Worm (Caenorhabditis elegans): ENCODE data around the gene H42K12.3.

The H42K12.3 gene

DNA sequence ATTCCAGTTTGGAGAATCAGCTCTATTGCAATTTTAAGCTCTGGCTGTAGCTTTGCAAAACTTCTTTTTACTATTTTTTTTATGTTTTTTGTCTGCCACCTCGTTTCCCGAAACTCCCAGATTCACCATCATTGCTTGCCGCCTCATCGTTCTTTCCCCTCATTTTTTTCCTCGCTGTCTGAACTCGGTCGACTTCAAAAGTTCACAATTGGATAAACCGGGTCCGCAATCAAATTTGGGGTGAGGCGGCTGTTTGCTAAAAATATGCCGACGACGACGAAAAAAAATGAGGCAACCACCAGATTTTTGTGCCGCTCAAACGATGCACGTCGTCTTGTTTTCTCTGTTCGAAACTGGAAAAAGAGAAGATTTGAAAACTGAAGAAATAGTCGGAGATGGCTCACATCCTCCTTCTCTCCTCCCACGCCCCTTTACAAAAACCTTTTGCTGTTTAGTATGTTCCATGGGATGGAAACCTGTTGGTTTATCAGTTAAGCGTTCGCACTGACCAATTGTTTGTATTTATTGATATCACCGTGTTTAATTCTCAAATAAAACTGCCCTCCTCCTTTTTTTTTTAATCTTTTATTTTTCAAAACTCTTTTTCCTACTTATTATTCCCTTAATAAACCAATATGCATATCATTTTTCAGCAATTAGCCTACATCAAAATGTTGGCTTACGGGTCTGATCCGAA is 16.4 kb upstream of the H42K12.3 start, which contains the start of gene dop-4:
dop-4 (plus strand) TSS at position 647 of the 697 bp plus-strand sequence.
- TF ChIP-seq elt-1 (tag; optimal IDR thresholded peaks at IDR 0.05), result no peak
- no peak for TF ChIP-seq nhr-11 (tag; optimal IDR thresholded peaks at IDR 0.05)
- no peak for TF ChIP-seq unc-55 (GFP tag; optimal IDR thresholded peaks at IDR 0.05)
- no peak for TF ChIP-seq lin-39 (tag; optimal IDR thresholded peaks at IDR 0.05)
- TF ChIP-seq sma-3 (GFP tag; optimal IDR thresholded peaks at IDR 0.05), result no peak
- TF ChIP-seq sma-9 (GFP tag; optimal IDR thresholded peaks at IDR 0.05), result peak; percentile 7
- TF ChIP-seq sma-9 (tag; optimal IDR thresholded peaks at IDR 0.05), result no peak

DNA sequence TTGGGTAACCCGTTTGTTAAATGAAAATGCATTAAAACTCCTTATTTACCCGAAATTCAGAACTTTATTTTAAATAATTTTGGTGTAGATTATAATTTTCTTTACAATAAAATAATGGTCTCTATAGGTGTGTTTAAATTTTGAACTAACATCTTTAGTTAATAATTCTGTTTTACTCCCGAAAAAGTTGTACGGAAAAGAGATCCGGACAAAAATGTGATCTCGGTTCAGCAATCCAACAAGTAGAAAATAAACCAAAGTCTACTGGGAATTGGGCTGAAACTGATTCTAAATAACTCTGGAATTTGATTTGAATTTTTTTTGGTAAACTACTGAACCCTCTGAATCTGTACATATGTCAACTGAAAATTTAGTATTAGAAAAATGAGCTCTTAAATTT is 15.5 kb upstream of the H42K12.3 start:
- TF ChIP-seq mdl-1 (tag; optimal IDR thresholded peaks at IDR 0.05) (no peak), elt-1 (tag; optimal IDR thresholded peaks at IDR 0.05) (no peak), alr-1 (tag; optimal IDR thresholded peaks at IDR 0.05) (no peak), nhr-129 (tag; optimal IDR thresholded peaks at IDR 0.05) (no peak), ztf-1 (GFP tag; conservative IDR thresholded peaks at IDR 0.05) (no peak), Y55F3AM.14 (GFP tag; optimal IDR thresholded peaks at IDR 0.05) (no peak), ama-1 (optimal IDR thresholded peaks at IDR 0.05) (no peak), nhr-10 (tag; optimal IDR thresholded peaks at IDR 0.05) (no peak), peb-1 (tag; optimal IDR thresholded peaks at IDR 0.05) (no peak), elt-3 (tag; optimal IDR thresholded peaks at IDR 0.05) (no peak), nhr-23 (tag; optimal IDR thresholded peaks at IDR 0.05) (no peak), lin-39 (tag; optimal IDR thresholded peaks at IDR 0.05) (no peak), aly-2 (tag; optimal IDR thresholded peaks at IDR 0.05) (no peak), nhr-21 (tag; optimal IDR thresholded peaks at IDR 0.05) (no peak), zag-1 (tag; optimal IDR thresholded peaks at IDR 0.05) (no peak)

DNA sequence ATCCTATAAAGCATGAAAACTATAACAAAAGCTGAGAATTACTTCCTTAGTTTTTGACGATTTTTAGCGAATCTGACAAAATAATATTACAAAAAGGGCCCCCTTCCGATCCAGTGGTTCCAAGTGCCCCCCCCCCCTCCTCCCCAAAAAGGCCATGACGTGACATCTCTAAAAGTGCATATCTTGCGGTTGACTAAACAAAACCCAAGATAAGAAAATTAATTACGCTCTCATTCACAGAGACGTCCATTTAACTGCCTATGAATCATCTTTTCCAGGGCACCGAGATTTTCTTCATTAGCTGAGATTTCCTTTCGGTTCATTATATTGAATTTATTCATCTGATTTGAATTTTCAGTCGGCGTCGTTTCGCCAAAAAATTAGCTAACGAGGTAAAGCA is 11.3 kb upstream of the H42K12.3 start, which contains the start of gene inso-1:
inso-1 (plus strand) TSS at position 301 of the 400 bp plus-strand sequence.
- TF ChIP-seq nhr-11 (tag; optimal IDR thresholded peaks at IDR 0.05) (no peak), nhr-6 (tag; optimal IDR thresholded peaks at IDR 0.05) (no peak), egl-27 (tag; optimal IDR thresholded peaks at IDR 0.05) (no peak), nhr-129 (tag; optimal IDR thresholded peaks at IDR 0.05) (no peak), ztf-1 (GFP tag; conservative IDR thresholded peaks at IDR 0.05) (no peak), C34F6.9 (tag; optimal IDR thresholded peaks at IDR 0.05) (no peak), sma-9 (GFP tag; optimal IDR thresholded peaks at IDR 0.05) (no peak), sma-9 (tag; optimal IDR thresholded peaks at IDR 0.05) (no peak), fos-1 (tag; optimal IDR thresholded peaks at IDR 0.05) (no peak), unc-55 (GFP tag; optimal IDR thresholded peaks at IDR 0.05) (no peak), ceh-82 (tag; optimal IDR thresholded peaks at IDR 0.05) (no peak), ztf-11 (tag; optimal IDR thresholded peaks at IDR 0.05) (no peak), nhr-23 (tag; optimal IDR thresholded peaks at IDR 0.05) (no peak), elt-3 (tag; optimal IDR thresholded peaks at IDR 0.05) (no peak)

ce11 chrX:1302267-1302666 is 8.9 kb upstream of the H42K12.3 start:
- TF ChIP-seq lin-13 (GFP tag; optimal IDR thresholded peaks at IDR 0.05) (peak; percentile 71), gmeb-1 (tag; optimal IDR thresholded peaks at IDR 0.05) (peak; percentile 38), sem-4 (tag; optimal IDR thresholded peaks at IDR 0.05) (peak; percentile 46), snpc-4 (tag; optimal IDR thresholded peaks at IDR 0.05) (peak; percentile 44), nhr-6 (tag; optimal IDR thresholded peaks at IDR 0.05) (peak; percentile 19), fos-1 (tag; optimal IDR thresholded peaks at IDR 0.05) (peak; percentile 86), nhr-129 (tag; optimal IDR thresholded peaks at IDR 0.05) (peak; percentile 91), ztf-1 (GFP tag; conservative IDR thresholded peaks at IDR 0.05) (no peak), skn-1 (tag; optimal IDR thresholded peaks at IDR 0.05) (no peak), mdl-1 (tag; optimal IDR thresholded peaks at IDR 0.05) (peak; percentile 9 to 40), F13H6.1 (tag; optimal IDR thresholded peaks at IDR 0.05) (peak; percentile 92), egl-27 (tag; optimal IDR thresholded peaks at IDR 0.05) (peak; percentile 39), peb-1 (tag; optimal IDR thresholded peaks at IDR 0.05) (no peak), zag-1 (tag; optimal IDR thresholded peaks at IDR 0.05) (peak; percentile 82), lin-11 (tag; optimal IDR thresholded peaks at IDR 0.05) (peak; percentile 51), R02D3.7 (tag; optimal IDR thresholded peaks at IDR 0.05) (no peak), unc-55 (GFP tag; optimal IDR thresholded peaks at IDR 0.05) (peak; percentile 89), sma-9 (GFP tag; optimal IDR thresholded peaks at IDR 0.05) (peak; percentile 79), sma-9 (tag; optimal IDR thresholded peaks at IDR 0.05) (no peak), sma-3 (GFP tag; optimal IDR thresholded peaks at IDR 0.05) (peak; percentile 36), mab-5 (tag; optimal IDR thresholded peaks at IDR 0.05) (peak; percentile 31), C34F6.9 (tag; optimal IDR thresholded peaks at IDR 0.05) (peak; percentile 72), alr-1 (tag; optimal IDR thresholded peaks at IDR 0.05) (no peak), lin-39 (tag; optimal IDR thresholded peaks at IDR 0.05) (no peak), lsy-2 (tag; optimal IDR thresholded peaks at IDR 0.05) (peak; percentile 11 to 66), nhr-21 (tag; optimal IDR thresholded peaks at IDR 0.05) (peak; percentile 30), crh-2 (tag; optimal IDR thresholded peaks at IDR 0.05) (peak; percentile 71)

Data from whole organism, L2 larva.